Worm (Caenorhabditis elegans): Measurements from ENCODE around the gene sea-2.

- TF ChIP-seq mdl-1 (tag; optimal IDR thresholded peaks at IDR 0.05) (no peak), lin-39 (tag; optimal IDR thresholded peaks at IDR 0.05) (peak; percentile 34), nfya-1 (tag; optimal IDR thresholded peaks at IDR 0.05; ENCODE audit: insufficient read depth) (no peak)
Observed at ce11 chrII:3999537-3999936, 49.4 kb downstream of the sea-2 start.
